Comparison of ENCODE assay signal across 3 fruit fly cellular contexts in genomic region chr3R:29692009-29692641, dm6.
TF ChIP-seq lines count a peak whose summit lies in the region.

dmrt99B (plus strand) TSS chr3R:29692591.

- no peak for TF ChIP-seq CTCF in whole organism, embryonic (GFP tag; optimal IDR thresholded peaks at IDR 0.05; lab: Kevin White, UChicago)

TF ChIP-seq in whole organism, embryonic, 481 proteins besides CTCF, POLR2A, EP300 and RAD21:
- peak; percentile 84; the same call in 1 of the 2 replicates for TF ChIP-seq seq (GFP tag; IDR thresholded peaks at IDR 0.05; lab: Robert Waterston, UW)
- TF ChIP-seq CG34224 (GFP tag; IDR thresholded peaks at IDR 0.05; lab: Robert Waterston, UW; ENCODE audit: partially characterized antibody): 0 out of 3 replicates have a peak, but pooled peaks have one; percentile 22
- peak; percentile 10 for TF ChIP-seq CG15479 (GFP tag; optimal IDR thresholded peaks at IDR 0.05; lab: Kevin White, UChicago)
- no peak for TF ChIP-seq BtbVII (GFP tag; optimal IDR thresholded peaks at IDR 0.05; lab: Kevin White, UChicago)
- no peak for TF ChIP-seq mld (GFP tag; IDR thresholded peaks at IDR 0.05; lab: Robert Waterston, UW; ENCODE audit: partially characterized antibody)
- TF ChIP-seq zfh1 (GFP tag; IDR thresholded peaks at IDR 0.05; lab: Robert Waterston, UW): no peak
- TF ChIP-seq Med (GFP tag; lab: Kevin White, UChicago): peak; percentile 5
- peak; percentile 91 for TF ChIP-seq Adf1 (GFP tag; IDR thresholded peaks at IDR 0.05; lab: Robert Waterston, UW)
- TF ChIP-seq CG11398 (GFP tag; optimal IDR thresholded peaks at IDR 0.05; lab: Kevin White, UChicago): no peak
- 0 out of 4 replicates have a peak, but pooled peaks have one; percentile 17 for TF ChIP-seq chinmo (GFP tag; IDR thresholded peaks at IDR 0.05; lab: Robert Waterston, UW; ENCODE audit: partially characterized antibody)
- TF ChIP-seq CG7372 (GFP tag; IDR thresholded peaks at IDR 0.05; lab: Robert Waterston, UW): peak; percentile 74
- peak in 1 of 2 experiments; percentile 24 for TF ChIP-seq Trl (optimal IDR thresholded peaks at IDR 0.05; lab: Kevin White, UChicago)
- TF ChIP-seq Trl (GFP tag; optimal IDR thresholded peaks at IDR 0.05; lab: Kevin White, UChicago): no peak
- peak; percentile 81 for TF ChIP-seq cg (GFP tag; optimal IDR thresholded peaks at IDR 0.05; lab: Kevin White, UChicago)
- TF ChIP-seq Awh (GFP tag; IDR thresholded peaks at IDR 0.05; lab: Robert Waterston, UW): no peak
- peak; percentile 57 for TF ChIP-seq dmrt99B (tag; optimal IDR thresholded peaks at IDR 0.05; lab: Kevin White, UChicago)
- TF ChIP-seq ATbp (GFP tag; optimal IDR thresholded peaks at IDR 0.05; lab: Kevin White, UChicago): no peak
- TF ChIP-seq Nf-YC (tag; optimal IDR thresholded peaks at IDR 0.05; lab: Kevin White, UChicago): peak; percentile 96
- TF ChIP-seq Nf-YB (GFP tag; optimal IDR thresholded peaks at IDR 0.05; lab: Kevin White, UChicago): peak; percentile 96
- 0 out of 2 replicates have a peak, but pooled peaks have one; percentile 15 for TF ChIP-seq CG32767 (GFP tag; IDR thresholded peaks at IDR 0.05; lab: Robert Waterston, UW)
- no peak for TF ChIP-seq CG10366 (GFP tag; IDR thresholded peaks at IDR 0.05; lab: Robert Waterston, UW)
- TF ChIP-seq CG6791 (GFP tag; IDR thresholded peaks at IDR 0.05; lab: Robert Waterston, UW; ENCODE audit: partially characterized antibody): 0 out of 3 replicates have a peak, but pooled peaks have one; percentile 6
- peak; percentile 38; the same call in 1 of the 4 replicates for TF ChIP-seq Dll (GFP tag; IDR thresholded peaks at IDR 0.05; lab: Robert Waterston, UW; ENCODE audit: partially characterized antibody)
- peak; percentile 6 for TF ChIP-seq grau (tag; optimal IDR thresholded peaks at IDR 0.05; lab: Kevin White, UChicago)
- TF ChIP-seq Deaf1 (tag; optimal IDR thresholded peaks at IDR 0.05; lab: Kevin White, UChicago): peak; percentile 10

TF ChIP-seq in whole organism, prepupa, 60 proteins besides CTCF, POLR2A, EP300 and RAD21:
- TF ChIP-seq eg (GFP tag; IDR thresholded peaks at IDR 0.05; lab: Robert Waterston, UW) (0 out of 3 replicates have a peak, but pooled peaks have one; percentile 20), Hr38 (GFP tag; optimal IDR thresholded peaks at IDR 0.05; lab: Kevin White, UChicago) (no peak), topi (GFP tag; optimal IDR thresholded peaks at IDR 0.05; lab: Kevin White, UChicago) (no peak), Eip78C (GFP tag; lab: Kevin White, UChicago) (no peak), dsx (GFP tag; optimal IDR thresholded peaks at IDR 0.05; lab: Kevin White, UChicago; ENCODE audit: poor library complexity, severe bottlenecking) (peak; percentile 43), CG3032 (tag; optimal IDR thresholded peaks at IDR 0.05; lab: Kevin White, UChicago) (no peak), Sox14 (GFP tag; optimal IDR thresholded peaks at IDR 0.05; lab: Kevin White, UChicago) (peak; percentile 29)

TF ChIP-seq in whole organism, wandering third instar larva, 38 proteins besides CTCF, POLR2A, EP300 and RAD21:
- TF ChIP-seq Dfd (GFP tag; optimal IDR thresholded peaks at IDR 0.05; lab: Kevin White, UChicago): peak; percentile 23
- no peak for TF ChIP-seq br (GFP tag; optimal IDR thresholded peaks at IDR 0.05; lab: Kevin White, UChicago)
- TF ChIP-seq lola (GFP tag; optimal IDR thresholded peaks at IDR 0.05; lab: Kevin White, UChicago): no peak
TF ChIP-seq in whole organism, wandering third instar larva: peak in this region for 1.
